Fruit fly (Drosophila melanogaster): ENCODE data around the gene x16.
A peak's percentile ranks its signal among the peaks of the same experiment; 100 is the strongest.

x16 gene

DNA sequence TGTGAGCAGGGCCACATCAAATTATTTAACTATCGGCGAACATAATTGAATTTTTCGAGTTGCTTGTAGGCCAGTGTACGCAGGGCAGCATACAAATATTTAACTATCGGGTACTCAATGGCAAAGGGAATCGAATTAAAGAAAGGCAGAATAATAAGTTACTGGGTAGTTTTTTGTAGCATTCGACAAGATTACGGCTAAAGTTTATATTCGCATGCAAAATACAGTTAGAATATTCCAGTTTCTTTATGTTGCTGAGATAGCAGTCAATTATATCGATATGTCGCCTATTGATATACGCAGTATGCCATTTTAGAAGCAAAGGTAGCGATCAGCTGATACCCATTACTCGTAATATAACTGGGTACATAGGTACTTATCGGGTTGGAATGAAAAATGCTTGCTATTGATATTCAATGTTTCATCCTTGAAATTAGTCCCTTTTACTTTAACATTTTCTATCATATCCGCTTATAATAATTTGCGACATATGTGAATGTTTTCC lies 48.1 kb upstream of the x16 start (continued):
- TF ChIP-seq Aef1 (GFP tag; IDR thresholded peaks at IDR 0.05) (no peak; the same call in 2 of the 3 replicates), gcm2 (GFP tag; optimal IDR thresholded peaks at IDR 0.05) (no peak), CG32772 (GFP tag; IDR thresholded peaks at IDR 0.05) (peak; percentile 16; the same call in 1 of the 2 replicates), Dfd (GFP tag; optimal IDR thresholded peaks at IDR 0.05) (no peak), CG9817 (tag; optimal IDR thresholded peaks at IDR 0.05) (no peak), ken (GFP tag; IDR thresholded peaks at IDR 0.05) (no peak; the same call in 2 of the 3 replicates), crol (GFP tag; IDR thresholded peaks at IDR 0.05) (no peak), CG2678 (tag; optimal IDR thresholded peaks at IDR 0.05) (no peak), Lim3 (GFP tag; IDR thresholded peaks at IDR 0.05) (no peak), sim (GFP tag; IDR thresholded peaks at IDR 0.05) (no peak), tll (GFP tag; optimal IDR thresholded peaks at IDR 0.05) (peak in 1 of 2 experiments; percentile 60), CG10267 (tag; optimal IDR thresholded peaks at IDR 0.05) (peak; percentile 26), CG18476 (GFP tag; optimal IDR thresholded peaks at IDR 0.05) (peak; percentile 12), CG7786 (GFP tag; optimal IDR thresholded peaks at IDR 0.05) (peak; percentile 28), CG2889 (GFP tag; IDR thresholded peaks at IDR 0.05) (peak; percentile 93), CG12942 (GFP tag; optimal IDR thresholded peaks at IDR 0.05) (no peak), CG3838 (GFP tag; optimal IDR thresholded peaks at IDR 0.05) (no peak), br (optimal IDR thresholded peaks at IDR 0.05) (no peak), CG2120 (GFP tag; optimal IDR thresholded peaks at IDR 0.05) (peak; percentile 75), Xrp1 (GFP tag; IDR thresholded peaks at IDR 0.05) (peak; percentile 43; the same call in 1 of the 2 replicates), sens-2 (GFP tag; IDR thresholded peaks at IDR 0.05) (no peak), CG10462 (GFP tag; optimal IDR thresholded peaks at IDR 0.05) (no peak), pzg (GFP tag; optimal IDR thresholded peaks at IDR 0.05) (peak; percentile 46), CG1233 (GFP tag; optimal IDR thresholded peaks at IDR 0.05) (peak; percentile 8), bcd (GFP tag; optimal IDR thresholded peaks at IDR 0.05) (no peak), Adf1 (GFP tag; IDR thresholded peaks at IDR 0.05) (no peak), CG10147 (GFP tag; optimal IDR thresholded peaks at IDR 0.05) (no peak), wdn (GFP tag; IDR thresholded peaks at IDR 0.05) (0 out of 2 replicates have a peak, but pooled peaks have one; percentile 44), disco-r (GFP tag; optimal IDR thresholded peaks at IDR 0.05) (no peak), wek (GFP tag; optimal IDR thresholded peaks at IDR 0.05) (peak; percentile 26), ewg (GFP tag; optimal IDR thresholded peaks at IDR 0.05) (no peak), Lhr (GFP tag; optimal IDR thresholded peaks at IDR 0.05) (no peak), CG7928 (GFP tag; optimal IDR thresholded peaks at IDR 0.05) (peak; percentile 86), Stat92E (GFP tag; optimal IDR thresholded peaks at IDR 0.05) (no peak), org-1 (GFP tag; optimal IDR thresholded peaks at IDR 0.05) (no peak), CG17802 (tag; optimal IDR thresholded peaks at IDR 0.05) (no peak), mam (GFP tag; optimal IDR thresholded peaks at IDR 0.05) (peak; percentile 43), Hand (GFP tag; optimal IDR thresholded peaks at IDR 0.05) (no peak), NC2α (GFP tag; optimal IDR thresholded peaks at IDR 0.05) (peak; percentile 9), cwo (GFP tag; optimal IDR thresholded peaks at IDR 0.05) (no peak), CG14050 (GFP tag; IDR thresholded peaks at IDR 0.05) (peak; percentile 24; the same call in 2 of the 3 replicates), GATAe (GFP tag; conservative IDR thresholded peaks at IDR 0.05) (no peak), CG11398 (GFP tag; optimal IDR thresholded peaks at IDR 0.05) (peak; percentile 53), CG18764 (GFP tag; optimal IDR thresholded peaks at IDR 0.05) (no peak), schlank (tag; optimal IDR thresholded peaks at IDR 0.05) (no peak), Camta (GFP tag; optimal IDR thresholded peaks at IDR 0.05) (peak; percentile 47), tio (GFP tag; optimal IDR thresholded peaks at IDR 0.05) (no peak), CG11247 (GFP tag; IDR thresholded peaks at IDR 0.05) (no peak), shn (GFP tag; optimal IDR thresholded peaks at IDR 0.05) (peak; percentile 38), CG32532 (GFP tag; IDR thresholded peaks at IDR 0.05) (peak; percentile 20; the same call in 1 of the 2 replicates), seq (GFP tag; IDR thresholded peaks at IDR 0.05) (peak; percentile 16; the same call in 1 of the 2 replicates)

Data from whole organism, embryonic.